Fruit fly (Drosophila melanogaster) whole organism, embryonic: Measurements from ENCODE around the gene ssp3.

ENCODE experiments used
- C15 ChIP-seq: fragments of 200-800 bp; sonication (Bioruptor generic); IDR thresholded peaks from 3 replicates; pipeline ENCODE4 v1.3.6; 2022; ENCODE audit warnings: missing biosample characterization, missing genetic modification characterization
- CG10267 ChIP-seq: fragments of 200-800 bp; sonication (Bioruptor generic); optimal IDR thresholded peaks from 2 replicates; lab custom pipeline; 2018; ENCODE audit warnings: missing biosample characterization, mild to moderate bottlenecking, missing genetic modification characterization, moderate library complexity
- CG10431 ChIP-seq: fragments of 200-800 bp; sonication (Bioruptor generic); optimal IDR thresholded peaks from 3 replicates; lab custom pipeline; 2018; ENCODE audit warnings: missing biosample characterization, mild to moderate bottlenecking, missing genetic modification characterization
- CG10654 ChIP-seq: fragments of 200-800 bp; sonication (Bioruptor generic); optimal IDR thresholded peaks from 2 replicates; lab custom pipeline; 2016; ENCODE audit warnings: missing biosample characterization, missing genetic modification characterization
- CG11696 ChIP-seq: fragments of 200-800 bp; sonication (Bioruptor generic); IDR thresholded peaks from 2 replicates; pipeline ENCODE4 v1.3.6; 2022; ENCODE audit warnings: missing biosample characterization, missing genetic modification characterization
- CG12219 ChIP-seq: fragments of 200-800 bp; sonication (Bioruptor generic); optimal IDR thresholded peaks from 3 replicates; lab custom pipeline; 2018; ENCODE audit warnings: missing biosample characterization, mild to moderate bottlenecking, missing genetic modification characterization
- CG12659 ChIP-seq: fragments of 200-800 bp; sonication (Bioruptor generic); optimal IDR thresholded peaks from 3 replicates; lab custom pipeline; 2017; ENCODE audit warnings: mild to moderate bottlenecking, missing biosample characterization, missing genetic modification reagents, missing genetic modification characterization
- CG1603 ChIP-seq: fragments of 200-800 bp; sonication (Bioruptor generic); optimal IDR thresholded peaks from 2 replicates; lab custom pipeline; 2019; ENCODE audit warnings: missing biosample characterization, mild to moderate bottlenecking, missing genetic modification characterization, moderate library complexity
- CG17328 ChIP-seq: fragments of 200-800 bp; sonication (Bioruptor generic); IDR thresholded peaks from 2 replicates; pipeline ENCODE4 v1.3.6; 2022; ENCODE audit warnings: missing biosample characterization, missing genetic modification characterization
- CG17385 ChIP-seq: fragments of 200-800 bp; sonication (Bioruptor generic); optimal IDR thresholded peaks from 3 replicates; lab custom pipeline; 2018; ENCODE audit warnings: missing biosample characterization, mild to moderate bottlenecking, missing genetic modification characterization
- CG1792 ChIP-seq: fragments of 200-800 bp; sonication (Bioruptor generic); optimal IDR thresholded peaks from 2 replicates; lab custom pipeline; 2016; ENCODE audit warnings: missing biosample characterization, missing genetic modification characterization
- CG18262 ChIP-seq: fragments of 200-800 bp; optimal IDR thresholded peaks from 3 replicates; lab custom pipeline; 2019; ENCODE audit warnings: missing biosample characterization, mild to moderate bottlenecking, missing genetic modification characterization, moderate library complexity
- CG18476 ChIP-seq: fragments of 200-800 bp; sonication (Bioruptor generic); optimal IDR thresholded peaks from 2 replicates; lab custom pipeline; 2016; ENCODE audit warnings: missing biosample characterization, mild to moderate bottlenecking, missing genetic modification characterization
- CG2120 ChIP-seq: fragments of 200-800 bp; sonication (Bioruptor generic); optimal IDR thresholded peaks from 3 replicates; lab custom pipeline; 2016; ENCODE audit warnings: missing biosample characterization, missing genetic modification characterization
- CG30020 ChIP-seq: fragments of 200-800 bp; optimal IDR thresholded peaks from 2 replicates; lab custom pipeline; 2019; ENCODE audit warnings: missing biosample characterization, mild to moderate bottlenecking, missing genetic modification characterization, moderate library complexity
- CG3281 ChIP-seq: fragments of 200-800 bp; sonication (Bioruptor generic); optimal IDR thresholded peaks from 3 replicates; lab custom pipeline; 2017; ENCODE audit warnings: missing biosample characterization, mild to moderate bottlenecking, missing genetic modification characterization
- CG4328 ChIP-seq: fragments of 200-800 bp; sonication (Bioruptor generic); optimal IDR thresholded peaks from 3 replicates; lab custom pipeline; 2017; ENCODE audit warnings: missing biosample characterization, missing genetic modification reagents, missing genetic modification characterization
- CG5245 ChIP-seq: fragments of 200-800 bp; sonication (Bioruptor generic); optimal IDR thresholded peaks from 3 replicates; lab custom pipeline; 2016; ENCODE audit warnings: missing biosample characterization, missing genetic modification characterization
- CG6254 ChIP-seq: fragments of 200-800 bp; sonication (Bioruptor generic); optimal IDR thresholded peaks from 3 replicates; lab custom pipeline; 2017; ENCODE audit warnings: mild to moderate bottlenecking, missing biosample characterization, missing genetic modification reagents, missing genetic modification characterization
- CG6683 ChIP-seq: fragments of 200-800 bp; sonication (Bioruptor generic); optimal IDR thresholded peaks from 2 replicates; lab custom pipeline; 2017; ENCODE audit warnings: missing biosample characterization, mild to moderate bottlenecking, missing genetic modification characterization, missing genetic modification reagents
- CG8290 ChIP-seq, 3 experiments: fragments of 200-800 bp; sonication (Bioruptor generic); optimal IDR thresholded peaks; 2 replicates each; lab custom pipeline; 2016 to 2019; ENCODE audit warnings: missing biosample characterization in 3 of 3, missing genetic modification characterization in 3 of 3, mild to moderate bottlenecking in 2 of 3, moderate library complexity in 1 of 3
- CG9215 ChIP-seq: fragments of 200-800 bp; sonication (Bioruptor generic); IDR thresholded peaks from 2 replicates; pipeline ENCODE4 v1.3.6; 2022; ENCODE audit warnings: missing biosample characterization, missing genetic modification characterization
- CoRest ChIP-seq: fragments of 200-800 bp; sonication (Bioruptor generic); optimal IDR thresholded peaks from 3 replicates; lab custom pipeline; 2018; ENCODE audit warnings: missing biosample characterization, mild to moderate bottlenecking, missing genetic modification characterization, moderate library complexity
- Dfd ChIP-seq, 2 experiments: fragments of >200 bp; optimal IDR thresholded peaks; 2 replicates each; lab custom pipeline; 2017; ENCODE audit warnings: missing biosample characterization in 2 of 2, missing genetic modification characterization in 2 of 2
- Lim3 ChIP-seq: fragments of 200-800 bp; sonication (Bioruptor generic); IDR thresholded peaks from 2 replicates; pipeline ENCODE4 v1.3.6; 2022; ENCODE audit warnings: missing biosample characterization, missing genetic modification characterization
- Opbp ChIP-seq: fragments of 200-800 bp; sonication (Bioruptor generic); IDR thresholded peaks from 3 replicates; pipeline ENCODE4 v1.3.6; 2022; ENCODE audit warnings: missing biosample characterization, missing genetic modification characterization; ENCODE audit not compliant: partially characterized antibody
- Poxn ChIP-seq: fragments of 200-800 bp; sonication (Bioruptor generic); IDR thresholded peaks from 2 replicates; pipeline ENCODE4 v1.3.6; 2022; ENCODE audit warnings: missing biosample characterization, missing genetic modification characterization
- Xbp1 ChIP-seq: fragments of 200-800 bp; sonication (Bioruptor generic); optimal IDR thresholded peaks from 3 replicates; lab custom pipeline; 2016; ENCODE audit warnings: missing biosample characterization, mild to moderate bottlenecking, missing genetic modification characterization
- amos ChIP-seq: fragments of 200-800 bp; sonication (Bioruptor generic); IDR thresholded peaks from 2 replicates; pipeline ENCODE4 v1.3.6; 2022; ENCODE audit warnings: missing biosample characterization, missing genetic modification characterization; ENCODE audit not compliant: partially characterized antibody
- az2 ChIP-seq: fragments of 200-800 bp; sonication (Bioruptor generic); optimal IDR thresholded peaks from 3 replicates; lab custom pipeline; 2016; ENCODE audit warnings: missing biosample characterization, missing genetic modification characterization
- bab2 ChIP-seq: fragments of 200-800 bp; sonication (Bioruptor generic); optimal IDR thresholded peaks from 2 replicates; lab custom pipeline; 2016; ENCODE audit warnings: missing biosample characterization, missing genetic modification characterization
- da ChIP-seq: fragments of 200-800 bp; sonication (Bioruptor generic); optimal IDR thresholded peaks from 2 replicates; lab custom pipeline; 2016; ENCODE audit warnings: missing biosample characterization, missing genetic modification characterization
- gem ChIP-seq: fragments of 200-800 bp; sonication (Bioruptor generic); optimal IDR thresholded peaks from 2 replicates; lab custom pipeline; 2019; ENCODE audit warnings: missing biosample characterization, mild to moderate bottlenecking, missing genetic modification characterization, moderate library complexity
- gfzf ChIP-seq: fragments of 200-800 bp; sonication (Bioruptor generic); optimal IDR thresholded peaks from 2 replicates; lab custom pipeline; 2016; ENCODE audit warnings: missing biosample characterization, mild to moderate bottlenecking, missing genetic modification characterization, moderate library complexity
- grau ChIP-seq: fragments of 200-800 bp; optimal IDR thresholded peaks from 3 replicates; lab custom pipeline; 2019; ENCODE audit warnings: missing biosample characterization, mild to moderate bottlenecking, missing genetic modification characterization, moderate library complexity
- gt ChIP-seq: fragments of 200-800 bp; sonication (Bioruptor generic); IDR thresholded peaks from 2 replicates; pipeline ENCODE4 v1.3.6; 2022; ENCODE audit warnings: missing biosample characterization, missing genetic modification characterization
- ham ChIP-seq: fragments of 200-800 bp; sonication (Bioruptor generic); IDR thresholded peaks from 2 replicates; pipeline ENCODE4 v1.3.6; 2022; ENCODE audit warnings: missing biosample characterization, missing genetic modification characterization
- hb ChIP-seq: fragments of 200-800 bp; sonication (Bioruptor generic); IDR thresholded peaks from 3 replicates; pipeline ENCODE4 v1.3.6; 2022; ENCODE audit warnings: missing biosample characterization, missing genetic modification characterization; ENCODE audit not compliant: partially characterized antibody
- jigr1 ChIP-seq: fragments of 200-800 bp; sonication (Bioruptor generic); IDR thresholded peaks from 3 replicates; pipeline ENCODE4 v1.3.6; 2022; ENCODE audit warnings: missing biosample characterization, missing genetic modification characterization
- kah ChIP-seq: fragments of 200-800 bp; sonication (Bioruptor generic); optimal IDR thresholded peaks from 2 replicates; lab custom pipeline; 2018; ENCODE audit warnings: missing biosample characterization, mild to moderate bottlenecking, missing genetic modification characterization
- knrl ChIP-seq: fragments of 200-800 bp; sonication (Bioruptor generic); IDR thresholded peaks from 3 replicates; pipeline ENCODE4 v1.3.6; 2022; ENCODE audit warnings: missing biosample characterization, missing genetic modification characterization; ENCODE audit not compliant: partially characterized antibody
- otp ChIP-seq: fragments of 200-800 bp; sonication (Bioruptor generic); IDR thresholded peaks from 3 replicates; pipeline ENCODE4, ENCODE4 v1.3.6; 2022; ENCODE audit warnings: missing biosample characterization, missing genetic modification characterization
- pho ChIP-seq: fragments of 200-800 bp; sonication (Bioruptor generic); optimal IDR thresholded peaks from 2 replicates; lab custom pipeline; 2016; ENCODE audit warnings: missing biosample characterization, missing genetic modification characterization
- repo ChIP-seq: fragments of 200-800 bp; sonication (Bioruptor generic); optimal IDR thresholded peaks from 2 replicates; lab custom pipeline; 2016; ENCODE audit warnings: missing biosample characterization, missing genetic modification characterization
- slou ChIP-seq: fragments of 200-800 bp; sonication (Bioruptor generic); optimal IDR thresholded peaks from 3 replicates; lab custom pipeline; 2016; ENCODE audit warnings: missing biosample characterization, missing genetic modification characterization
- stwl ChIP-seq: fragments of 200-800 bp; sonication (Bioruptor generic); optimal IDR thresholded peaks from 3 replicates; lab custom pipeline; 2018; ENCODE audit warnings: missing biosample characterization, mild to moderate bottlenecking, missing genetic modification characterization, moderate library complexity
- trh ChIP-seq: fragments of 200-800 bp; sonication (Bioruptor generic); optimal IDR thresholded peaks from 2 replicates; lab custom pipeline; 2016; ENCODE audit warnings: missing biosample characterization, missing genetic modification characterization
- vvl ChIP-seq: fragments of 200-800 bp; sonication (Bioruptor generic); IDR thresholded peaks from 2 replicates; pipeline ENCODE4 v1.3.6; 2022; ENCODE audit warnings: missing biosample characterization, missing genetic modification characterization
- z ChIP-seq: fragments of 200-800 bp; sonication (Bioruptor generic); IDR thresholded peaks from 3 replicates; pipeline ENCODE4 v1.3.6; 2022; ENCODE audit warnings: missing biosample characterization, missing genetic modification characterization
- zen2 ChIP-seq: fragments of 200-800 bp; sonication (Bioruptor generic); IDR thresholded peaks from 3 replicates; pipeline ENCODE4 v1.3.6; 2022; ENCODE audit warnings: missing biosample characterization, missing genetic modification characterization; ENCODE audit not compliant: partially characterized antibody
- zfh2 ChIP-seq: fragments of 200-800 bp; sonication (Bioruptor generic); optimal IDR thresholded peaks from 2 replicates; lab custom pipeline; 2016; ENCODE audit warnings: missing biosample characterization, missing genetic modification characterization

ssp3 gene

dm6 chr2L:18951674-18952073 is 7.9 kb upstream of the ssp3 start, which contains the start of gene Nedd8 (continued):
- TF ChIP-seq CG18476 (GFP tag; lab: Kevin White, UChicago) (no peak), gem (tag; lab: Kevin White, UChicago) (no peak), CG30020 (tag; lab: Kevin White, UChicago) (peak; percentile 21), zfh2 (no peak), gfzf (GFP tag; lab: Kevin White, UChicago) (peak; percentile 63), gt (GFP tag; lab: Robert Waterston, UW) (no peak), ham (GFP tag; lab: Robert Waterston, UW) (no peak), amos (GFP tag; lab: Robert Waterston, UW) (peak; percentile 93), Opbp (GFP tag; lab: Robert Waterston, UW) (peak; percentile 91), hb (GFP tag; lab: Robert Waterston, UW) (peak; percentile 67; the same call in 2 of the 3 replicates), CG2120 (GFP tag; lab: Kevin White, UChicago) (peak; percentile 46), grau (tag; lab: Kevin White, UChicago) (peak; percentile 24), CG8290 (GFP tag; optimal IDR thresholded peaks at IDR 0.05; lab: Kevin White, UChicago) (no peak), CG8290 (tag; optimal IDR thresholded peaks at IDR 0.05; lab: Kevin White, UChicago) (peak in 1 of 2 experiments; percentile 45), trh (GFP tag; lab: Kevin White, UChicago) (no peak), kah (GFP tag; lab: Kevin White, UChicago) (no peak), CG9215 (no peak), CG6254 (GFP tag; lab: Kevin White, UChicago) (no peak), bab2 (GFP tag; lab: Kevin White, UChicago) (no peak), knrl (GFP tag; lab: Robert Waterston, UW) (peak; percentile 86), jigr1 (GFP tag; lab: Robert Waterston, UW) (no peak), Poxn (GFP tag; lab: Robert Waterston, UW) (no peak), CG18262 (tag; lab: Kevin White, UChicago) (no peak), stwl (tag; lab: Kevin White, UChicago) (peak; percentile 89), pho (GFP tag; lab: Kevin White, UChicago) (no peak), CG17385 (GFP tag; lab: Kevin White, UChicago) (no peak), slou (GFP tag; lab: Kevin White, UChicago) (no peak), CG1792 (GFP tag; lab: Kevin White, UChicago) (no peak), Lim3 (GFP tag; lab: Robert Waterston, UW) (no peak), CG4328 (no peak), CG10431 (no peak), az2 (no peak), CG12219 (GFP tag; lab: Kevin White, UChicago) (no peak), z (GFP tag; lab: Robert Waterston, UW) (no peak), da (GFP tag; lab: Kevin White, UChicago) (no peak), CG17328 (GFP tag; lab: Robert Waterston, UW) (no peak), C15 (GFP tag; lab: Robert Waterston, UW) (no peak), CG5245 (no peak), repo (GFP tag; lab: Kevin White, UChicago) (no peak), vvl (GFP tag; lab: Robert Waterston, UW) (peak; percentile 86), CG6683 (GFP tag; lab: Kevin White, UChicago) (no peak), otp (GFP tag; lab: Robert Waterston, UW) (no peak), CG10267 (tag; lab: Kevin White, UChicago) (peak; percentile 71), CG3281 (GFP tag; lab: Kevin White, UChicago) (no peak), CG11696 (GFP tag; lab: Robert Waterston, UW) (no peak), CoRest (tag; lab: Kevin White, UChicago) (peak; percentile 29), CG12659 (GFP tag; lab: Kevin White, UChicago) (peak; percentile 71), zen2 (GFP tag; lab: Robert Waterston, UW) (peak; percentile 81), Xbp1 (GFP tag; lab: Kevin White, UChicago) (no peak), Dfd (GFP tag; optimal IDR thresholded peaks at IDR 0.05; lab: Kevin White, UChicago) (no peak), CG10654 (GFP tag; lab: Kevin White, UChicago) (no peak), CG1603 (tag; lab: Kevin White, UChicago) (peak; percentile 68)
